Fruit fly (Drosophila melanogaster): Measurements from ENCODE around the gene CG13784.

The CG13784 gene

DNA sequence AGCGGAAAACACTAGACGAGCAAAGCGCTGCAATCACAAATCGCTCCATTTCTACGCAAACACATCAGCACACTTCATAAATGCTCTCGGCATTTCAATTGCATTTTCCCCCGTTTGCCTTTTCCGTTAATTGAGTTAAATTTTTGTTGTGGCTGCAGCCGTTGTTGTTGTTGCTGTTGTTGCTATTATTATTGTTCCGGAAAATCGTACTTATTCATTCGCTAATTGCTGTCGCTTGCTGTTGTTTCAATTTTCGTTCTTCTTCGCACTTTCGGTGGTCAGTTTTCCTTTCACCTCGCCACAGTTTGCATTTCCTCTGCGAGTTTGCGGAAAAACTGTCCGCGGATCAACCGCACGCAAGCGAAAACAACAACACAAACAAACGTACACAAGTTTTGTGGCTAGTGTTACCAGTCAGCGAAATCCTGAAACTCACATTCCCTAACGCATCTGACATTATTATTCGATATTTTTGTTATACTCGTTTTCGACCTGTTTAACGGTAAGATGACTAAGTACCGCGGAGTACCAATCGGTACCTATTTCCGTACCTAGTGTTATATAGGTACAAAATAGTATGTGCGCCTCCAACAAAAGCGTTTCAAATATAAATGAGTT is at the start of gene CG13784 (continued):
- TF ChIP-seq ATbp (GFP tag; optimal IDR thresholded peaks at IDR 0.05) (no peak), CG13123 (GFP tag; optimal IDR thresholded peaks at IDR 0.05) (no peak), CG16815 (GFP tag; optimal IDR thresholded peaks at IDR 0.05) (no peak), CG7271 (tag; optimal IDR thresholded peaks at IDR 0.05) (no peak), mirr (GFP tag; optimal IDR thresholded peaks at IDR 0.05) (peak; percentile 48), CG18599 (GFP tag; optimal IDR thresholded peaks at IDR 0.05) (peak; percentile 43), CoRest (tag; optimal IDR thresholded peaks at IDR 0.05) (peak; percentile 61), CG11247 (GFP tag; IDR thresholded peaks at IDR 0.05) (no peak), CG10366 (GFP tag; IDR thresholded peaks at IDR 0.05) (no peak), Hr78 (GFP tag; optimal IDR thresholded peaks at IDR 0.05) (no peak), vvl (GFP tag; IDR thresholded peaks at IDR 0.05) (peak; percentile 64), slou (GFP tag; optimal IDR thresholded peaks at IDR 0.05) (no peak), CG12744 (GFP tag; optimal IDR thresholded peaks at IDR 0.05) (no peak), Atf6 (GFP tag; IDR thresholded peaks at IDR 0.05) (peak; percentile 57), CG10979 (tag; optimal IDR thresholded peaks at IDR 0.05) (peak; percentile 27), CHES-1-like (GFP tag; optimal IDR thresholded peaks at IDR 0.05) (peak; percentile 75), CG30403 (GFP tag; optimal IDR thresholded peaks at IDR 0.05) (no peak), sug (tag; optimal IDR thresholded peaks at IDR 0.05) (peak; percentile 44), NK7.1 (GFP tag; optimal IDR thresholded peaks at IDR 0.05) (no peak), CG7987 (GFP tag; optimal IDR thresholded peaks at IDR 0.05) (peak; percentile 41), Blimp-1 (GFP tag; optimal IDR thresholded peaks at IDR 0.05) (peak; percentile 36), CG10431 (GFP tag; optimal IDR thresholded peaks at IDR 0.05) (no peak), CG17328 (GFP tag; IDR thresholded peaks at IDR 0.05) (peak; percentile 21; the same call in 1 of the 2 replicates), bigmax (GFP tag; optimal IDR thresholded peaks at IDR 0.05) (no peak), CG12071 (GFP tag; optimal IDR thresholded peaks at IDR 0.05) (peak; percentile 27), chn (GFP tag; optimal IDR thresholded peaks at IDR 0.05) (peak; percentile 19), CG12769 (tag; optimal IDR thresholded peaks at IDR 0.05) (no peak), grn (GFP tag; optimal IDR thresholded peaks at IDR 0.05) (no peak), Asciz (GFP tag; optimal IDR thresholded peaks at IDR 0.05) (no peak), HLHmδ (GFP tag; optimal IDR thresholded peaks at IDR 0.05) (peak; percentile 83), YL-1 (GFP tag; optimal IDR thresholded peaks at IDR 0.05) (peak; percentile 58), CG11696 (GFP tag; IDR thresholded peaks at IDR 0.05) (0 out of 2 replicates have a peak, but pooled peaks have one; percentile 5), pita (GFP tag; optimal IDR thresholded peaks at IDR 0.05) (no peak), Sox102F (GFP tag; optimal IDR thresholded peaks at IDR 0.05) (peak; percentile 22), CG10267 (tag; optimal IDR thresholded peaks at IDR 0.05) (peak; percentile 67), Dip2 (GFP tag; IDR thresholded peaks at IDR 0.05) (no peak), salm (tag; optimal IDR thresholded peaks at IDR 0.05) (peak; percentile 46), row (GFP tag; IDR thresholded peaks at IDR 0.05) (peak; percentile 91), chinmo (GFP tag; IDR thresholded peaks at IDR 0.05; ENCODE audit: partially characterized antibody) (peak; percentile 83; the same call in 2 of the 4 replicates), shn (GFP tag; optimal IDR thresholded peaks at IDR 0.05) (peak; percentile 8), sens (GFP tag) (peak; percentile 84), ewg (GFP tag; optimal IDR thresholded peaks at IDR 0.05) (no peak), CG9727 (GFP tag; optimal IDR thresholded peaks at IDR 0.05) (no peak), CG14014 (GFP tag; IDR thresholded peaks at IDR 0.05) (peak; percentile 56; the same call in 1 of the 2 replicates), pfk (GFP tag; optimal IDR thresholded peaks at IDR 0.05) (peak; percentile 21), tgo (GFP tag; IDR thresholded peaks at IDR 0.05) (no peak), Dbx (GFP tag; IDR thresholded peaks at IDR 0.05) (peak; percentile 56; the same call in 2 of the 3 replicates), Sry-δ (GFP tag; optimal IDR thresholded peaks at IDR 0.05) (peak; percentile 60), CG12659 (GFP tag; optimal IDR thresholded peaks at IDR 0.05) (peak; percentile 71)

Data from whole organism, embryonic.